Worm (Caenorhabditis elegans) whole organism, midembryonic: Measurements from ENCODE around the gene T27E4.7.
A peak's percentile ranks its signal among the peaks of the same experiment; 100 is the strongest.

Experiments
- T22C8.4 ChIP-seq: fragments of 200-800 bp; sonication (Bioruptor generic); IDR thresholded peaks from 2 replicates; pipeline ENCODE4 v1.3.6; 2022; ENCODE audit warnings: missing genetic modification characterization, missing compliant biosample characterization
- cog-1 ChIP-seq: sonication (generic microtip); optimal IDR thresholded peaks from 2 replicates; lab custom pipeline; 2016; ENCODE audit warnings: missing genetic modification characterization, missing compliant biosample characterization
- flt-1 ChIP-seq: fragments of 200-800 bp; sonication (Bioruptor generic); IDR thresholded peaks from 2 replicates; pipeline ENCODE4 v1.3.6; 2022; ENCODE audit warnings: missing genetic modification characterization, missing compliant biosample characterization
- klf-2 ChIP-seq: fragments of 200-800 bp; sonication (Bioruptor generic); conservative IDR thresholded peaks from 2 replicates; pipeline ENCODE4 v1.3.6; 2022; ENCODE audit warnings: missing genetic modification reagents, missing genetic modification characterization, missing compliant biosample characterization
- med-1 ChIP-seq: sonication (generic microtip); optimal IDR thresholded peaks from 2 replicates; lab custom pipeline; 2017; ENCODE audit warnings: missing genetic modification characterization, mild to moderate bottlenecking, missing compliant biosample characterization, antibody characterized with exemption, missing genetic modification reagents; ENCODE audit not compliant: insufficient read depth
- ref-1 ChIP-seq: fragments of 200-800 bp; sonication (Bioruptor generic); conservative IDR thresholded peaks from 2 replicates; pipeline ENCODE4 v1.3.6; 2022; ENCODE audit warnings: missing genetic modification reagents, missing genetic modification characterization, missing compliant biosample characterization
- tab-1 ChIP-seq: fragments of 200-800 bp; sonication (Bioruptor generic); IDR thresholded peaks from 2 replicates; pipeline ENCODE4 v1.3.6; 2022; ENCODE audit warnings: missing genetic modification characterization, missing compliant biosample characterization
- ztf-23 ChIP-seq: fragments of 200-800 bp; sonication (Bioruptor generic); IDR thresholded peaks from 2 replicates; pipeline ENCODE4 v1.3.6; 2022; ENCODE audit warnings: missing genetic modification reagents, missing genetic modification characterization, missing compliant biosample characterization
- ztf-29 ChIP-seq: fragments of 200-800 bp; sonication (Bioruptor generic); IDR thresholded peaks from 2 replicates; pipeline ENCODE4 v1.3.6; 2022; ENCODE audit warnings: missing genetic modification reagents, missing genetic modification characterization, missing compliant biosample characterization

The T27E4.7 gene

ce11 chrV:9098280-9098973 lies 22.3 kb upstream of the T27E4.7 start, which contains the start of gene F21C10.9:
Gene F21C10.9 (minus strand): TSS chrV:9098696.
- no peak for TF ChIP-seq tab-1 (GFP tag; lab: Robert Waterston, UW)
- no peak for TF ChIP-seq ztf-29 (GFP tag; lab: Robert Waterston, UW)
- no peak for TF ChIP-seq med-1 (GFP tag; lab: Kevin White, UChicago)
- TF ChIP-seq ref-1, result no peak
- TF ChIP-seq klf-2 (GFP tag; lab: Robert Waterston, UW), result no peak
- no peak for TF ChIP-seq T22C8.4 (GFP tag; lab: Robert Waterston, UW)
- no peak for TF ChIP-seq ztf-23 (GFP tag; lab: Robert Waterston, UW)
- TF ChIP-seq cog-1 (tag; lab: Kevin White, UChicago), result no peak
- no peak for TF ChIP-seq flt-1 (GFP tag; lab: Robert Waterston, UW)

DNA sequence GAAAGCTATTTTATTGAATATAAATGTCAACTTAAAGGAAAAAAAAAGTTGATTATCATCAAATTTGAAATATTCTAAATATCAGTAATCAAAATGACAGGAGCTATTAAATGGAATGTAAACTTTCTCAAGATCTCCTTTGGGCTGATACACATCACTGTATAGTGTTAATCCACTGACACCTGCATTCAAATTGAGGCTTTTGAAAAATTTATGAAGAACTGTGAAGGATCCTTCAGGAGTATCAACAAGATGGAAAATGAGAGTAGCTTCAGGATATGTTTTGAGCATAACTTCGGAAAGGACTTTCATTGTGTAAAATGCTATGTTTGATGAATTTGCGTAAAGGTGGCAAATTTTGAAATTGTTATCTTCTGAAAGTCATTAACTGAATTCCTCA lies 21.1 kb upstream of the T27E4.7 start:
- TF ChIP-seq tab-1 (GFP tag; lab: Robert Waterston, UW) (no peak), med-1 (GFP tag; lab: Kevin White, UChicago) (no peak), T22C8.4 (GFP tag; lab: Robert Waterston, UW) (no peak), klf-2 (GFP tag; lab: Robert Waterston, UW) (no peak), ref-1 (no peak)

DNA sequence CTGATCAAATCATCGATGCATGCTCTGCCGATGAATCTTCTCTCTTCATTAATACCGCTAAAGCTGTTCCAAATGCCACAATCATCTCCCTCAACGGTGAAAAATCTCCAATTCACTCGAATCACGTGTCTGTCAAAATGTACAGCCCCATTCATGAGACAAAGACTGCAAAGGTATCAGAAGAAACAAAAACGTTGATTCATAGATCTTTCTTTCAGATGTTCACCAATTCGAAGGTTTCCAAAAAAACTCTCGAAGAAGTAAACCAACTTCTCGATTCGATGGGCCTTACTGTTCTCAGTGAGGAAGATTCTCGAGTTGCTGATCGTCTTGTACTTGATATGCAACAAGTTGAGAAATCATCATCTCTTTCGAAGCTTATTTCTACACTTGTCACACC lies 20.6 kb upstream of the T27E4.7 start:
- TF ChIP-seq klf-2 (GFP tag; lab: Robert Waterston, UW) (no peak), ztf-23 (GFP tag; lab: Robert Waterston, UW) (no peak), ztf-29 (GFP tag; lab: Robert Waterston, UW) (no peak), flt-1 (GFP tag; lab: Robert Waterston, UW) (no peak), cog-1 (tag; lab: Kevin White, UChicago) (no peak), ref-1 (no peak), T22C8.4 (GFP tag; lab: Robert Waterston, UW) (no peak)

DNA sequence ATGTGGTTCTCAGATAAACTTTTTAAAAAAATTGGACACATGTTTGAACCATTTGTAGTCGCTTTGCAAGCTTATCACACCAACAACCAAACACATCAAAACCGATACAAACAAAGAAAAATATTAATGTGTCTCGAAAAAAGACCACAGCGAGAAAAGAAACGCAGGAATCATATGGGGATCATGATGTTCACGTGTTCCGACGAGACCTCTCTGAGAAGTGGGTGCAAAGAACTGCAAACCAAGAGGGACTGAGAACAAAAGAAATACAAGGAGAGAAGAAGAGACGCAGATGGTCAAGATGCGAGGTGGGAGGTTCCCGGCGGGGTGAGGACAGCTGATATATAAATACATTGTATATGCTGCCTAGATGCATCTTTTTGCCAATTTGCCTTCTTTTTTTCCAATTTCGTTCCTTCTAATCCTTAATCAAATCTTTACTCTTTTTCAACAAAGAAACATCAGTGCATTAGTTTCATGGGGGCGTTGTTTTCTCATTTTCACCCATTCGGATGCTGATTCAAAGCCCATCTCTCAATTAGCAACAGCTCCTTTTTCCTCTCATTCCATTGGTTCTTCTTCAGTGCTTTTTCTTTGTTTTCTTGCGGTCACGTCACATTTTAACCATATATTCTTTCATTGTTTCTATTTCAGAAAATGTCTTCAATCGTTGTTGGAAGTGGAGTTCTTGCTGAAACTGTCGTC lies 19.6 kb upstream of the T27E4.7 start, which contains the start of gene F21C10.10:
F21C10.10 (plus strand) TSS at position 655 of the 705 bp plus-strand sequence.
- TF ChIP-seq klf-2 (GFP tag; lab: Robert Waterston, UW) (no peak), T22C8.4 (GFP tag; lab: Robert Waterston, UW) (no peak), ztf-23 (GFP tag; lab: Robert Waterston, UW) (no peak), cog-1 (tag; lab: Kevin White, UChicago) (peak; percentile 68), tab-1 (GFP tag; lab: Robert Waterston, UW) (no peak), ref-1 (no peak), flt-1 (GFP tag; lab: Robert Waterston, UW) (0 out of 2 replicates have a peak, but pooled peaks have one; percentile 8), med-1 (GFP tag; lab: Kevin White, UChicago) (no peak), ztf-29 (GFP tag; lab: Robert Waterston, UW) (no peak)

DNA sequence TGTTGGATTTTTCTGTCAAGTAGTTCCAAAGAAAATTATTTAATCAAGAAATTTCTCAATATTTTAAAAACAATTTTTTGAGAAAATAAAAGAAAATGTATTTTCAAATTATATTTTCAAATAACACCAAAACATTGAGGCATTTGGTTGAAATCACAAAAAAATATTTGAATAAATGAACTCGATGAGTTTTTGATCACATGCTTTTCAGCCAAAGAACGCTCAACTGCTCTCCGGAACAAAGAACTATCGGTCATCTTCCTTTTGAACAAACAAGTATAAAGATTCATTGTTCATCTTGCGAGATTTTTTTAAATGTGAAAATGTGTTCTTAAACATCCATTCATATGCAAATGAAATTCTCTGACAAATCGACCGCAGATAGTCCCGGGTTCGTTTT lies 18.9 kb upstream of the T27E4.7 start:
- TF ChIP-seq flt-1 (GFP tag; lab: Robert Waterston, UW), result no peak
- no peak for TF ChIP-seq ztf-29 (GFP tag; lab: Robert Waterston, UW)
- TF ChIP-seq klf-2 (GFP tag; lab: Robert Waterston, UW), result no peak
- no peak for TF ChIP-seq cog-1 (tag; lab: Kevin White, UChicago)
- no peak for TF ChIP-seq ref-1
- no peak for TF ChIP-seq tab-1 (GFP tag; lab: Robert Waterston, UW)
- no peak for TF ChIP-seq med-1 (GFP tag; lab: Kevin White, UChicago)
- no peak for TF ChIP-seq ztf-23 (GFP tag; lab: Robert Waterston, UW)
- TF ChIP-seq T22C8.4 (GFP tag; lab: Robert Waterston, UW), result no peak

DNA sequence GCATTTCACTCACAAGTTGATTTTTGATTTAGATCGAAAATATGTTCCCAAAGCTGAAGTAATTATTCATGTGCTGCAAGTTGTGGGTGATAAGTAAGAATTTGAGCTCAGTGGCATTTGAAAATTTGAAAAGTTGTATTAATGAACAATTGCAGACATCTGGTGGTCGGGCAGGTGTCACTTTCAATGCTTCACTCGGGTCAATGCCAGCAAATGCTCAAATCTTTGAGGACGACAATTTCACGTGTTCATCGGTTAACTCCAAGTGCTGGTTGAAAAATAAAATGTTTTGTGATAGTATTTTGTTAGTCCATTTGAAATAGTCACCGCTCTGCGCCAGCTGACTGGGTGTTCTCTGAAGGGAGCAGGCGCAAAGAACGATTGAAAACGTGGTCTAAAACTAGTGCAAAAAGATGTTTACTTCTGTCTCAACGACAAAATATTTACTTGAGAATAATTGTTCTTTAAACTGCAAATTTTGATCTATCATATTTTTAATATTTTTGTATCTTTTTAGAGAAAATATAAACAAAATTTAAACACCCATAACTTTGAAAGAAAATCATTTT lies 18.0 kb upstream of the T27E4.7 start:
- no peak for TF ChIP-seq med-1 (GFP tag; lab: Kevin White, UChicago)
- TF ChIP-seq ztf-29 (GFP tag; lab: Robert Waterston, UW), result no peak
- no peak for TF ChIP-seq klf-2 (GFP tag; lab: Robert Waterston, UW)
- no peak for TF ChIP-seq cog-1 (tag; lab: Kevin White, UChicago)
- TF ChIP-seq ref-1, result no peak
- TF ChIP-seq flt-1 (GFP tag; lab: Robert Waterston, UW), result no peak
- TF ChIP-seq T22C8.4 (GFP tag; lab: Robert Waterston, UW), result no peak
- TF ChIP-seq ztf-23 (GFP tag; lab: Robert Waterston, UW), result no peak
- no peak for TF ChIP-seq tab-1 (GFP tag; lab: Robert Waterston, UW)

DNA sequence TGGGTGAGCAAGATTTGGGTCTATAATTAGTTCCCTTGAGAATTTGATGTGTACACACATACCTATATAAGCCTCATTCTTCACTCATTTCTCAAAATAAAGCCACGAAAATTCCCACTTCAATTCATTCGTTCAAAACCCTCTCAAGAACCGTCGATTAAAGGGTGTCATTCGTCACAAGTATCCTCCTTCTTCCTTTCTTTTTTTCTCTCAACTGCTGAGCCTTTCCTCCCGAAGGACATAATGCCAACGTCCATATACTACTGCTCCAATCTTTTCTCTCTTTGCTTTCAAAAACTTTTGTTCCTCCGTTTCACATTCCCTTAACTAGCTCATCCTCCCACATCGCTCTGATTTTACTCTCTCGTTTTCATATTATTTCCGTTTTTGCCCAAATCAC lies 16.1 kb upstream of the T27E4.7 start, which contains the start of gene T27E4.1:
T27E4.1 (plus strand) TSS at position 137 of the 400 bp plus-strand sequence.
- TF ChIP-seq flt-1 (GFP tag; lab: Robert Waterston, UW), result no peak
- TF ChIP-seq T22C8.4 (GFP tag; lab: Robert Waterston, UW), result no peak
- TF ChIP-seq cog-1 (tag; lab: Kevin White, UChicago), result no peak
- no peak for TF ChIP-seq tab-1 (GFP tag; lab: Robert Waterston, UW)

ce11 chrV:9090824-9091798 lies 15.0 kb upstream of the T27E4.7 start:
- TF ChIP-seq tab-1 (GFP tag; lab: Robert Waterston, UW), result 0 out of 2 replicates have a peak, but pooled peaks have one; percentile 8
